Fruit fly (Drosophila melanogaster) whole organism, embryonic: ENCODE measurements around the gene fkh.

ENCODE experiments used
- Awh ChIP-seq: fragments of 200-800 bp; sonication (Bioruptor generic); IDR thresholded peaks from 2 replicates; pipeline ENCODE4, ENCODE4 v1.3.6; 2022; ENCODE audit warnings: missing biosample characterization, missing genetic modification characterization
- C15 ChIP-seq: fragments of 200-800 bp; sonication (Bioruptor generic); IDR thresholded peaks from 3 replicates; pipeline ENCODE4 v1.3.6; 2022; ENCODE audit warnings: missing biosample characterization, missing genetic modification characterization
- CG10274 ChIP-seq: fragments of 200-800 bp; sonication (Bioruptor generic); optimal IDR thresholded peaks from 3 replicates; lab custom pipeline; 2017; ENCODE audit warnings: missing biosample characterization, mild to moderate bottlenecking, missing genetic modification characterization
- CG1233 ChIP-seq: fragments of 200-800 bp; sonication (Bioruptor generic); optimal IDR thresholded peaks from 4 replicates; lab custom pipeline; 2018; ENCODE audit warnings: missing biosample characterization, mild to moderate bottlenecking, missing genetic modification characterization
- CG12942 ChIP-seq: fragments of 200-800 bp; sonication (Bioruptor generic); optimal IDR thresholded peaks from 3 replicates; lab custom pipeline; 2016; ENCODE audit warnings: missing biosample characterization, missing genetic modification characterization
- CG13424 ChIP-seq: fragments of 200-800 bp; sonication (Bioruptor generic); optimal IDR thresholded peaks from 2 replicates; lab custom pipeline; 2019; ENCODE audit warnings: missing biosample characterization, mild to moderate bottlenecking, missing genetic modification characterization, moderate library complexity
- CG13894 ChIP-seq: fragments of 200-800 bp; sonication (Bioruptor generic); optimal IDR thresholded peaks from 3 replicates; lab custom pipeline; 2018; ENCODE audit warnings: missing biosample characterization, mild to moderate bottlenecking, missing genetic modification characterization, moderate library complexity
- CG14710 ChIP-seq: fragments of 200-800 bp; sonication (Bioruptor generic); optimal IDR thresholded peaks from 3 replicates; lab custom pipeline; 2019; ENCODE audit warnings: missing biosample characterization, mild to moderate bottlenecking, missing genetic modification characterization, moderate library complexity
- CG16813 ChIP-seq: fragments of 200-800 bp; sonication (Bioruptor generic); IDR thresholded peaks from 3 replicates; pipeline ENCODE4 v1.3.6; 2022; ENCODE audit warnings: missing biosample characterization, missing genetic modification characterization; ENCODE audit not compliant: partially characterized antibody
- CG17361 ChIP-seq: fragments of 200-800 bp; sonication (Bioruptor generic); IDR thresholded peaks from 3 replicates; pipeline ENCODE4 v1.3.6; 2022; ENCODE audit warnings: missing biosample characterization, missing genetic modification characterization
- CG2712 ChIP-seq: fragments of 200-800 bp; optimal IDR thresholded peaks from 3 replicates; lab custom pipeline; 2019; ENCODE audit warnings: missing biosample characterization, mild to moderate bottlenecking, missing genetic modification characterization, moderate library complexity
- CG34422 ChIP-seq: fragments of 200-800 bp; sonication (Bioruptor generic); IDR thresholded peaks from 3 replicates; pipeline ENCODE4 v1.3.6; 2022; ENCODE audit warnings: missing biosample characterization, missing genetic modification characterization
- CG4328 ChIP-seq: fragments of 200-800 bp; sonication (Bioruptor generic); optimal IDR thresholded peaks from 3 replicates; lab custom pipeline; 2017; ENCODE audit warnings: missing biosample characterization, missing genetic modification reagents, missing genetic modification characterization
- CG4707 ChIP-seq: fragments of 200-800 bp; sonication (Bioruptor generic); optimal IDR thresholded peaks from 2 replicates; lab custom pipeline; 2018; ENCODE audit warnings: missing biosample characterization, mild to moderate bottlenecking, missing genetic modification characterization, moderate library complexity
- CG6765 ChIP-seq: fragments of 200-800 bp; sonication (Bioruptor generic); optimal IDR thresholded peaks from 3 replicates; lab custom pipeline; 2017; ENCODE audit warnings: missing biosample characterization, mild to moderate bottlenecking, missing genetic modification characterization
- CG6791 ChIP-seq: fragments of 200-800 bp; sonication (Bioruptor generic); IDR thresholded peaks from 3 replicates; pipeline ENCODE4 v1.3.6; 2022; ENCODE audit warnings: missing biosample characterization, missing genetic modification characterization; ENCODE audit not compliant: partially characterized antibody
- CG8765 ChIP-seq: fragments of 200-800 bp; sonication (Bioruptor generic); IDR thresholded peaks from 2 replicates; pipeline ENCODE4 v1.3.6; 2022; ENCODE audit warnings: missing biosample characterization, missing genetic modification characterization
- Chrac-16 ChIP-seq: fragments of 200-800 bp; sonication (Bioruptor generic); optimal IDR thresholded peaks from 3 replicates; lab custom pipeline; 2016; ENCODE audit warnings: missing biosample characterization, missing genetic modification characterization
- D19B ChIP-seq: fragments of 200-800 bp; sonication (Bioruptor generic); optimal IDR thresholded peaks from 2 replicates; lab custom pipeline; 2017; ENCODE audit warnings: missing biosample characterization, mild to moderate bottlenecking, missing genetic modification characterization
- ERR ChIP-seq: fragments of 200-800 bp; sonication (Bioruptor generic); optimal IDR thresholded peaks from 2 replicates; lab custom pipeline; 2016; ENCODE audit warnings: missing biosample characterization, missing genetic modification characterization
- Ets97D ChIP-seq: fragments of 200-800 bp; sonication (Bioruptor generic); optimal IDR thresholded peaks from 3 replicates; lab custom pipeline; 2016; ENCODE audit warnings: missing biosample characterization, missing genetic modification characterization
- HLHmδ ChIP-seq: fragments of 200-800 bp; sonication (Bioruptor generic); optimal IDR thresholded peaks from 2 replicates; lab custom pipeline; 2018; ENCODE audit warnings: missing biosample characterization, mild to moderate bottlenecking, missing genetic modification characterization, moderate library complexity
- Nf-YC ChIP-seq: fragments of 200-800 bp; optimal IDR thresholded peaks from 3 replicates; lab custom pipeline; 2019; ENCODE audit warnings: missing biosample characterization, mild to moderate bottlenecking, missing genetic modification characterization, moderate library complexity
- Oli ChIP-seq: fragments of 200-800 bp; sonication (Bioruptor generic); optimal IDR thresholded peaks from 2 replicates; lab custom pipeline; 2018; ENCODE audit warnings: missing biosample characterization, mild to moderate bottlenecking, missing genetic modification characterization, moderate library complexity
- Sin3A ChIP-seq: fragments of >200 bp; optimal IDR thresholded peaks from 2 replicates; lab custom pipeline; 2018
- Stat92E ChIP-seq, 3 experiments: fragments of >200 bp in 2 of 3; fragments of 200-800 bp in 1 of 3; sonication (Bioruptor generic) in 1 of 3; optimal IDR thresholded peaks; 2 replicates each; lab custom pipeline; 2017 to 2019; ENCODE audit warnings: missing biosample characterization in 3 of 3, missing genetic modification characterization in 3 of 3, mild to moderate bottlenecking in 1 of 3, moderate library complexity in 1 of 3
- ab ChIP-seq: fragments of 200-800 bp; sonication (Bioruptor generic); optimal IDR thresholded peaks from 2 replicates; lab custom pipeline; 2016; ENCODE audit warnings: missing biosample characterization, missing genetic modification characterization
- ac ChIP-seq: fragments of 200-800 bp; sonication (Bioruptor generic); optimal IDR thresholded peaks from 3 replicates; lab custom pipeline; 2017; ENCODE audit warnings: missing biosample characterization, mild to moderate bottlenecking, missing genetic modification characterization
- ap ChIP-seq: fragments of 200-800 bp; sonication (Bioruptor generic); IDR thresholded peaks from 2 replicates; pipeline ENCODE4 v1.3.6; 2022; ENCODE audit warnings: missing biosample characterization, missing genetic modification characterization
- ase ChIP-seq: fragments of 200-800 bp; sonication (Bioruptor generic); IDR thresholded peaks from 3 replicates; pipeline ENCODE4 v1.3.6; 2022; ENCODE audit warnings: missing biosample characterization, missing genetic modification characterization
- crp ChIP-seq, 2 experiments: fragments of 200-800 bp; sonication (Bioruptor generic); optimal IDR thresholded peaks; 2 replicates in 1 of 2; 3 replicates in 1 of 2; lab custom pipeline; 2017; ENCODE audit warnings: missing biosample characterization in 2 of 2, missing genetic modification characterization in 2 of 2, mild to moderate bottlenecking in 1 of 2, moderate library complexity in 1 of 2
- dpn ChIP-seq, 2 experiments: fragments of 200-800 bp; sonication (Bioruptor generic); optimal IDR thresholded peaks; 3 replicates each; lab custom pipeline; 2016; ENCODE audit warnings: missing biosample characterization in 2 of 2, missing genetic modification characterization in 2 of 2
- emc ChIP-seq: fragments of 200-800 bp; sonication (Bioruptor generic); optimal IDR thresholded peaks from 2 replicates; lab custom pipeline; 2016; ENCODE audit warnings: missing biosample characterization, missing genetic modification characterization
- fd102C ChIP-seq: fragments of 200-800 bp; sonication (Bioruptor generic); optimal IDR thresholded peaks from 2 replicates; lab custom pipeline; 2018; ENCODE audit warnings: missing biosample characterization, mild to moderate bottlenecking, missing genetic modification characterization, moderate library complexity
- gce ChIP-seq: fragments of 200-800 bp; sonication (Bioruptor generic); IDR thresholded peaks from 3 replicates; pipeline ENCODE4 v1.3.6; 2022; ENCODE audit warnings: missing biosample characterization, missing genetic modification characterization
- insv ChIP-seq, 2 experiments: fragments of 200-800 bp; sonication (Bioruptor generic); optimal IDR thresholded peaks; 3 replicates each; lab custom pipeline; 2016 to 2018; ENCODE audit warnings: missing biosample characterization in 2 of 2, missing genetic modification characterization in 2 of 2
- knrl ChIP-seq: fragments of 200-800 bp; sonication (Bioruptor generic); IDR thresholded peaks from 3 replicates; pipeline ENCODE4 v1.3.6; 2022; ENCODE audit warnings: missing biosample characterization, missing genetic modification characterization; ENCODE audit not compliant: partially characterized antibody
- onecut ChIP-seq: fragments of 200-800 bp; sonication (Bioruptor generic); IDR thresholded peaks from 2 replicates; pipeline ENCODE4 v1.3.6; 2022; ENCODE audit warnings: missing biosample characterization, missing genetic modification characterization
- pho ChIP-seq: fragments of 200-800 bp; sonication (Bioruptor generic); optimal IDR thresholded peaks from 2 replicates; lab custom pipeline; 2016; ENCODE audit warnings: missing biosample characterization, missing genetic modification characterization
- psq ChIP-seq: fragments of 200-800 bp; sonication (Bioruptor generic); optimal IDR thresholded peaks from 2 replicates; lab custom pipeline; 2017; ENCODE audit warnings: missing biosample characterization, missing genetic modification characterization
- run ChIP-seq: fragments of 200-800 bp; sonication (Bioruptor generic); optimal IDR thresholded peaks from 3 replicates; lab custom pipeline; 2018; ENCODE audit warnings: missing biosample characterization, mild to moderate bottlenecking, missing genetic modification characterization
- scrt ChIP-seq: fragments of 200-800 bp; sonication (Bioruptor generic); optimal IDR thresholded peaks from 2 replicates; lab custom pipeline; 2018; ENCODE audit warnings: missing biosample characterization, mild to moderate bottlenecking, missing genetic modification characterization, moderate library complexity
- shn ChIP-seq: fragments of 200-800 bp; sonication (Bioruptor generic); optimal IDR thresholded peaks from 3 replicates; lab custom pipeline; 2016; ENCODE audit warnings: missing biosample characterization, missing genetic modification characterization
- sug ChIP-seq: fragments of 200-800 bp; optimal IDR thresholded peaks from 2 replicates; lab custom pipeline; 2019; ENCODE audit warnings: missing biosample characterization, mild to moderate bottlenecking, missing genetic modification characterization, moderate library complexity
- tio ChIP-seq: fragments of 200-800 bp; sonication (Bioruptor generic); optimal IDR thresholded peaks from 2 replicates; lab custom pipeline; 2017; ENCODE audit warnings: missing biosample characterization, missing genetic modification characterization, inconsistent platforms
- trh ChIP-seq: fragments of 200-800 bp; sonication (Bioruptor generic); optimal IDR thresholded peaks from 2 replicates; lab custom pipeline; 2016; ENCODE audit warnings: missing biosample characterization, missing genetic modification characterization
- wek ChIP-seq: fragments of 200-800 bp; sonication (Bioruptor generic); optimal IDR thresholded peaks from 3 replicates; lab custom pipeline; 2018; ENCODE audit warnings: missing biosample characterization, mild to moderate bottlenecking, missing genetic modification characterization, moderate library complexity
- zen2 ChIP-seq: fragments of 200-800 bp; sonication (Bioruptor generic); IDR thresholded peaks from 3 replicates; pipeline ENCODE4 v1.3.6; 2022; ENCODE audit warnings: missing biosample characterization, missing genetic modification characterization; ENCODE audit not compliant: partially characterized antibody

The fkh gene

DNA sequence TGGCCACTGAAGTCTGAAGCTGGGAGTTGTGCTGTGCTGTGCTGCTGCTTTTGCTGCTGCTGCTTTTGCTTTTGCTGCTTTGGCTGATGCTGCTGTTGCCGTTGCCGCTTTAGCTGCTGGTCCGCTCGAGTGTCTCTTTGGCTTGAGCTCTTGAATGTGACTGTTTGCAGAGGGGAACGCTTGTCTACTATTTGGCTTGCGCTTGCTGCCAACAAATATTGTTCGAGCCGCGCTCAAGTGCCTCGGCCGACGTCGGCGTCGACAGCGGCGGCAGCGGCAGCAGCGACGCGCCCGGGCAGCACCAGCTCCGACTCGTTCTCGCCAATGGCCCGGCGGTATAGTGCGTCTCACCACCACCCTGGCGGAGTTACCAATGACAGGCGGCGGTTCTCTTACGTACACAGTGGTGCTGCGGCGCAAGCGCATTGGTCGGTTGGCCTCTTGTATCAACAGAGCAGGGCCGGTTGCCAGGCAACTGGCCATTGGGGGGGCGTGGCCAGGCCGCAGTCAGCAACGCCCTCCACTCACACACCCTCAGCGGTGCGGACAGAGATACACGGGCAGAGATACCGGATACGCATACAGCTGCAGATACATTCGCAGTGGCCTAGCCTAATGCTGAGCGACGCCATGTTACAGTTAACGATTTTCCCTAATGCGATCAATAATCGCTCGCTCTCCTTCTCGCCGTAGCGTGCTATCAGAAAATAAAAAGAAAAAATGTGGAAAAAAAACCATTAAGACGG, at the start of gene fkh (continued):
- peak; percentile 30 for TF ChIP-seq Chrac-16 (GFP tag; lab: Kevin White, UChicago)
- no peak; the same call in 2 of the 3 replicates for TF ChIP-seq ase (GFP tag; lab: Robert Waterston, UW)
- TF ChIP-seq gce (GFP tag; lab: Robert Waterston, UW), result peak; percentile 67
- peak; percentile 50; the same call in 1 of the 3 replicates for TF ChIP-seq CG34422
- TF ChIP-seq tio (GFP tag; lab: Kevin White, UChicago), result peak; percentile 76
- TF ChIP-seq CG4328 (GFP tag; lab: Kevin White, UChicago), result peak; percentile 98
- peak; percentile 48; the same call in 1 of the 3 replicates for TF ChIP-seq zen2 (GFP tag; lab: Robert Waterston, UW)
- 0 out of 2 replicates have a peak, but pooled peaks have one; percentile 24 for TF ChIP-seq CG8765
- peak; percentile 98 for TF ChIP-seq HLHmδ
- TF ChIP-seq insv (GFP tag; optimal IDR thresholded peaks at IDR 0.05; lab: Kevin White, UChicago), result peak; percentile 30 to 81
- TF ChIP-seq CG6791 (GFP tag; lab: Robert Waterston, UW), result no peak
- peak; percentile 94 for TF ChIP-seq scrt (GFP tag; lab: Kevin White, UChicago)
- TF ChIP-seq ac (GFP tag; lab: Kevin White, UChicago), result peak; percentile 84
- TF ChIP-seq shn (GFP tag; lab: Kevin White, UChicago), result peak; percentile 84
- TF ChIP-seq Oli (tag; lab: Kevin White, UChicago), result no peak
- peak; percentile 88 for TF ChIP-seq CG12942 (GFP tag; lab: Kevin White, UChicago)
- peak; percentile 79 for TF ChIP-seq CG13424 (tag; lab: Kevin White, UChicago)
- peak; percentile 62 for TF ChIP-seq Ets97D (GFP tag; lab: Kevin White, UChicago)
- peak; percentile 79 for TF ChIP-seq CG14710 (tag; lab: Kevin White, UChicago)
- TF ChIP-seq CG6765, result peak; percentile 97
- peak; percentile 62 for TF ChIP-seq CG2712
- peak; percentile 60; the same call in 1 of the 3 replicates for TF ChIP-seq C15 (GFP tag; lab: Robert Waterston, UW)
- TF ChIP-seq ab (GFP tag; lab: Kevin White, UChicago), result no peak
- peak; percentile 92 for TF ChIP-seq pho
- peak; percentile 85 for TF ChIP-seq CG10274
- peak; percentile 75 for TF ChIP-seq sug (tag; lab: Kevin White, UChicago)
- TF ChIP-seq dpn (GFP tag; optimal IDR thresholded peaks at IDR 0.05; lab: Kevin White, UChicago), result peak; percentile 72 to 91
- peak in 1 of 2 experiments; percentile 61 for TF ChIP-seq crp (GFP tag; optimal IDR thresholded peaks at IDR 0.05; lab: Kevin White, UChicago)
- TF ChIP-seq CG4707 (GFP tag; lab: Kevin White, UChicago), result peak; percentile 79
- peak in 1 of 3 experiments; percentile 67 for TF ChIP-seq Stat92E (GFP tag; optimal IDR thresholded peaks at IDR 0.05; lab: Kevin White, UChicago)
- peak; percentile 78 for TF ChIP-seq D19B
- TF ChIP-seq emc (GFP tag; lab: Kevin White, UChicago), result peak; percentile 74
- TF ChIP-seq fd102C (GFP tag; lab: Kevin White, UChicago), result peak; percentile 90
- TF ChIP-seq Nf-YC (tag; lab: Kevin White, UChicago), result peak; percentile 100
- peak; percentile 71 for TF ChIP-seq trh (GFP tag; lab: Kevin White, UChicago)
- peak; percentile 70 for TF ChIP-seq run (tag; lab: Kevin White, UChicago)
- TF ChIP-seq onecut (GFP tag; lab: Robert Waterston, UW), result peak; percentile 93
- TF ChIP-seq CG1233 (GFP tag; lab: Kevin White, UChicago), result peak; percentile 95
- peak; percentile 96 for TF ChIP-seq wek (GFP tag; lab: Kevin White, UChicago)
- TF ChIP-seq Sin3A (lab: Kevin White, UChicago), result no peak
- TF ChIP-seq knrl (GFP tag; lab: Robert Waterston, UW), result no peak
- TF ChIP-seq CG17361 (GFP tag; lab: Robert Waterston, UW), result peak; percentile 50; the same call in 2 of the 3 replicates
- TF ChIP-seq ap (GFP tag; lab: Robert Waterston, UW), result peak; percentile 42; the same call in 1 of the 2 replicates
- TF ChIP-seq Awh (GFP tag; lab: Robert Waterston, UW), result peak; percentile 91
- TF ChIP-seq psq (GFP tag; lab: Kevin White, UChicago), result peak; percentile 53
- peak; percentile 77 for TF ChIP-seq CG13894 (tag; lab: Kevin White, UChicago)
- peak; percentile 92 for TF ChIP-seq ERR (GFP tag; lab: Kevin White, UChicago)
- TF ChIP-seq CG16813 (GFP tag; lab: Robert Waterston, UW), result no peak
